Worm (Caenorhabditis elegans) whole organism, L4/young adult: ENCODE data around the gene ZK105.11.
"Not testable (repeated sequence)": the region's sequence is repeated elsewhere in the genome, so short reads cannot be mapped to it uniquely, and the experiment has no call there.

Experiments
- W03F9.2 ChIP-seq: fragments of 150-350 bp; optimal IDR thresholded peaks from 2 replicates; lab custom pipeline; 2014; ENCODE audit warnings: missing biosample characterization, missing genetic modification characterization
- dao-5 ChIP-seq: sonication (generic microtip); optimal IDR thresholded peaks from 2 replicates; lab custom pipeline; 2016; ENCODE audit warnings: missing genotype, missing genetic modification characterization, moderate library complexity, missing compliant biosample characterization
- him-1 ChIP-seq: sonication (generic microtip); optimal IDR thresholded peaks from 2 replicates; lab custom pipeline; 2016; ENCODE audit warnings: missing genotype, missing genetic modification reagents, missing genetic modification characterization, missing compliant biosample characterization

ZK105.11 gene

ce11 chrV:7734909-7735308 lies 26.5 kb upstream of the ZK105.11 start, which contains the start of gene clic-1:
TSS of gene clic-1 (minus strand) at chrV:7734911.
- TF ChIP-seq W03F9.2 = no peak
- TF ChIP-seq dao-5 = no peak
- TF ChIP-seq him-1 = peak; percentile 29

ce11 chrV:7733240-7733765 lies 24.9 kb upstream of the ZK105.11 start:
- no peak for TF ChIP-seq dao-5
- TF ChIP-seq W03F9.2 = no peak
- no peak for TF ChIP-seq him-1

ce11 chrV:7730488-7730887 lies 22.1 kb upstream of the ZK105.11 start:
- TF ChIP-seq him-1 (no peak), W03F9.2 (no peak), dao-5 (no peak)

ce11 chrV:7728679-7729027 lies 20.2 kb upstream of the ZK105.11 start, which contains the start of gene Y97E10C.1:
TSS of gene Y97E10C.1 (plus strand) at chrV:7728879.
- TF ChIP-seq him-1 (no peak), W03F9.2 (no peak), dao-5 (no peak)

- no peak for TF ChIP-seq dao-5
- TF ChIP-seq W03F9.2 = no peak
- TF ChIP-seq him-1 = peak; percentile 87
Measured at ce11 chrV:7728003-7728678, 19.7 kb upstream of the ZK105.11 start.

ce11 chrV:7726927-7727326 lies 18.5 kb upstream of the ZK105.11 start:
- no peak for TF ChIP-seq dao-5
- TF ChIP-seq him-1 = no peak
- no peak for TF ChIP-seq W03F9.2

- TF ChIP-seq dao-5 (no peak), W03F9.2 (no peak), him-1 (no peak)
Measured at ce11 chrV:7726202-7726601, 17.8 kb upstream of the ZK105.11 start.

- no peak for TF ChIP-seq dao-5
- no peak for TF ChIP-seq W03F9.2
- TF ChIP-seq him-1 = no peak
Measured at ce11 chrV:7723967-7724544, 15.6 kb upstream of the ZK105.11 start, which contains the start of the genes ZK105.6 and ZK105.8. TSS of gene ZK105.6 (minus strand) at chrV:7724067. TSS of gene ZK105.8 (plus strand) at chrV:7724494.

- TF ChIP-seq him-1 = no peak
- no peak for TF ChIP-seq dao-5
- TF ChIP-seq W03F9.2 = no peak
Measured at ce11 chrV:7721945-7722344, 13.5 kb upstream of the ZK105.11 start, which contains the start of gene ZK105.14. TSS of gene ZK105.14 (minus strand) at chrV:7722045.

- no peak for TF ChIP-seq him-1
- TF ChIP-seq dao-5 = no peak
- no peak for TF ChIP-seq W03F9.2
Measured at ce11 chrV:7717629-7718028, 9.2 kb upstream of the ZK105.11 start, which contains the start of gene ZK105.5. TSS of gene ZK105.5 (minus strand) at chrV:7717729.

ce11 chrV:7716034-7716433 lies 7.6 kb upstream of the ZK105.11 start, which contains the start of gene ZK105.12:
TSS of gene ZK105.12 (minus strand) at chrV:7716134.
- TF ChIP-seq him-1 (no peak), W03F9.2 (no peak), dao-5 (no peak)

ce11 chrV:7713691-7714090 lies 5.3 kb upstream of the ZK105.11 start, which contains the start of gene ZK105.1:
TSS of gene ZK105.1 (plus strand) at chrV:7713991.
- TF ChIP-seq dao-5 = no peak
- no peak for TF ChIP-seq him-1
- TF ChIP-seq W03F9.2 = no peak

ce11 chrV:7713072-7713471 lies 4.6 kb upstream of the ZK105.11 start, which contains the start of gene ZK105.13:
TSS of gene ZK105.13 (minus strand) at chrV:7713172.
- TF ChIP-seq him-1 (no peak), dao-5 (no peak), W03F9.2 (no peak)

ce11 chrV:7705316-7705715 lies 3.1 kb downstream of the ZK105.11 start, which contains the start of gene srw-3:
TSS of gene srw-3 (plus strand) at chrV:7705616.
- TF ChIP-seq dao-5 (no peak), W03F9.2 (no peak), him-1 (no peak)

ce11 chrV:7703536-7703935 lies 4.9 kb downstream of the ZK105.11 start, which contains the start of gene srsx-40:
TSS of gene srsx-40 (minus strand) at chrV:7703636.
- not testable (repeated sequence) for TF ChIP-seq W03F9.2, dao-5, him-1

ce11 chrV:7696842-7697241 lies 11.6 kb downstream of the ZK105.11 start, which contains the start of gene ZK105.3:
TSS of gene ZK105.3 (plus strand) at chrV:7697142.
- no peak for TF ChIP-seq him-1
- TF ChIP-seq W03F9.2 = no peak
- TF ChIP-seq dao-5 = no peak
